Worm (Caenorhabditis elegans) whole organism, L2 larva: Measurements from ENCODE around the gene srw-89.

Source experiments
- C34F6.9 ChIP-seq: fragments of 150-350 bp; optimal IDR thresholded peaks from 2 replicates; lab custom pipeline; 2014; ENCODE audit warnings: missing biosample characterization, missing genetic modification characterization
- R02D3.7 ChIP-seq: fragments of 150-350 bp; optimal IDR thresholded peaks from 2 replicates; lab custom pipeline; 2014; ENCODE audit warnings: missing biosample characterization, missing genetic modification characterization
- Y55F3AM.14 ChIP-seq: fragments of 200-800 bp; sonication (Bioruptor generic); optimal IDR thresholded peaks from 2 replicates; lab custom pipeline; 2018; ENCODE audit warnings: mild to moderate bottlenecking, missing genetic modification characterization, missing compliant biosample characterization
- ama-1 ChIP-seq: fragments of 150-350 bp; optimal IDR thresholded peaks from 2 replicates; lab custom pipeline; 2018; ENCODE audit warnings: inconsistent platforms
- blmp-1 ChIP-seq: sonication (generic microtip); optimal IDR thresholded peaks from 2 replicates; lab custom pipeline; 2017; ENCODE audit warnings: missing genetic modification characterization, mild to moderate bottlenecking, missing compliant biosample characterization, antibody characterized with exemption, moderate library complexity; ENCODE audit not compliant: insufficient read depth
- ceh-16 ChIP-seq: fragments of 150-350 bp; optimal IDR thresholded peaks from 2 replicates; lab custom pipeline; 2014; ENCODE audit warnings: missing biosample characterization, missing genetic modification characterization
- ceh-82 ChIP-seq: fragments of 150-350 bp; optimal IDR thresholded peaks from 2 replicates; lab custom pipeline; 2014; ENCODE audit warnings: missing biosample characterization, missing genetic modification characterization
- crh-2 ChIP-seq: sonication (generic microtip); optimal IDR thresholded peaks from 2 replicates; lab custom pipeline; 2017; ENCODE audit warnings: missing biosample characterization, missing genetic modification characterization
- dmd-4 ChIP-seq: sonication (generic microtip); optimal IDR thresholded peaks from 2 replicates; lab custom pipeline; 2017; ENCODE audit warnings: missing biosample characterization, missing genetic modification characterization
- egl-27 ChIP-seq: sonication (generic microtip); optimal IDR thresholded peaks from 3 replicates; lab custom pipeline; 2017; ENCODE audit warnings: missing biosample characterization, missing genetic modification reagents, missing genetic modification characterization
- elt-1 ChIP-seq: fragments of 150-350 bp; optimal IDR thresholded peaks from 2 replicates; lab custom pipeline; 2014; ENCODE audit warnings: missing biosample characterization, missing genetic modification characterization
- elt-3 ChIP-seq: sonication (generic microtip); optimal IDR thresholded peaks from 2 replicates; lab custom pipeline; 2017; ENCODE audit warnings: missing biosample characterization, missing genetic modification characterization
- fos-1 ChIP-seq: fragments of 150-350 bp; optimal IDR thresholded peaks from 2 replicates; lab custom pipeline; 2014; ENCODE audit warnings: missing biosample characterization, missing genetic modification characterization
- gmeb-1 ChIP-seq: fragments of 150-350 bp; optimal IDR thresholded peaks from 2 replicates; lab custom pipeline; 2014; ENCODE audit warnings: missing biosample characterization, missing genetic modification characterization
- lin-11 ChIP-seq: fragments of 150-350 bp; sonication (generic microtip); optimal IDR thresholded peaks from 2 replicates; lab custom pipeline; 2014; ENCODE audit warnings: missing biosample characterization, missing genetic modification characterization, inconsistent platforms, mixed read lengths
- lin-13 ChIP-seq: fragments of 150-350 bp; optimal IDR thresholded peaks from 2 replicates; lab custom pipeline; 2014; ENCODE audit warnings: missing biosample characterization, missing genetic modification reagents, missing genetic modification characterization
- lsy-2 ChIP-seq, 2 experiments: fragments of 150-350 bp in 1 of 2; sonication (generic microtip) in 1 of 2; optimal IDR thresholded peaks; 2 replicates each; lab custom pipeline; 2014 to 2017; ENCODE audit warnings: missing biosample characterization in 2 of 2, missing genetic modification characterization in 2 of 2
- mab-5 ChIP-seq: fragments of 150-350 bp; optimal IDR thresholded peaks from 2 replicates; lab custom pipeline; 2014; ENCODE audit warnings: missing biosample characterization, missing genetic modification characterization
- mbf-1 ChIP-seq: sonication (generic microtip); optimal IDR thresholded peaks from 2 replicates; lab custom pipeline; 2017; ENCODE audit warnings: missing biosample characterization, missing genetic modification characterization
- mdl-1 ChIP-seq, 2 experiments: fragments of 150-350 bp in 1 of 2; sonication (generic microtip) in 1 of 2; optimal IDR thresholded peaks; 2 replicates each; lab custom pipeline; 2017; ENCODE audit warnings: missing biosample characterization in 2 of 2, missing genetic modification characterization in 2 of 2
- nhr-10 ChIP-seq: sonication (generic microtip); optimal IDR thresholded peaks from 2 replicates; lab custom pipeline; 2017; ENCODE audit warnings: missing biosample characterization, missing genetic modification characterization
- nhr-12 ChIP-seq: fragments of 150-350 bp; optimal IDR thresholded peaks from 2 replicates; lab custom pipeline; 2014; ENCODE audit warnings: missing biosample characterization, missing genetic modification characterization
- nhr-129 ChIP-seq: fragments of 150-350 bp; optimal IDR thresholded peaks from 2 replicates; lab custom pipeline; 2014; ENCODE audit warnings: missing biosample characterization, missing genetic modification characterization
- nhr-21 ChIP-seq: fragments of 150-350 bp; optimal IDR thresholded peaks from 2 replicates; lab custom pipeline; 2014; ENCODE audit warnings: missing biosample characterization, missing genetic modification characterization
- nhr-23 ChIP-seq: fragments of 150-350 bp; optimal IDR thresholded peaks from 2 replicates; lab custom pipeline; 2014; ENCODE audit warnings: missing biosample characterization, missing genetic modification reagents, missing genetic modification characterization
- nhr-237 ChIP-seq: fragments of 150-350 bp; optimal IDR thresholded peaks from 2 replicates; lab custom pipeline; 2014; ENCODE audit warnings: missing biosample characterization, missing genetic modification characterization
- nhr-25 ChIP-seq: fragments of 150-350 bp; sonication (generic microtip); optimal IDR thresholded peaks from 3 replicates; lab custom pipeline; 2014; ENCODE audit warnings: missing biosample characterization, missing genetic modification characterization
- nhr-6 ChIP-seq: fragments of 150-350 bp; optimal IDR thresholded peaks from 2 replicates; lab custom pipeline; 2014; ENCODE audit warnings: missing biosample characterization, missing genetic modification characterization
- nhr-77 ChIP-seq: fragments of 150-350 bp; optimal IDR thresholded peaks from 2 replicates; lab custom pipeline; 2014; ENCODE audit warnings: missing biosample characterization, missing genetic modification characterization
- peb-1 ChIP-seq: fragments of 150-350 bp; optimal IDR thresholded peaks from 2 replicates; lab custom pipeline; 2014; ENCODE audit warnings: missing biosample characterization, missing genetic modification characterization
- sem-4 ChIP-seq: fragments of 150-350 bp; optimal IDR thresholded peaks from 2 replicates; lab custom pipeline; 2014; ENCODE audit warnings: missing biosample characterization, missing genetic modification reagents, missing genetic modification characterization
- skn-1 ChIP-seq: sonication (generic microtip); optimal IDR thresholded peaks from 2 replicates; lab custom pipeline; 2017; ENCODE audit warnings: missing biosample characterization, missing genetic modification characterization
- sma-3 ChIP-seq: sonication (generic microtip); optimal IDR thresholded peaks from 2 replicates; lab custom pipeline; 2016; ENCODE audit warnings: missing genetic modification reagents, missing genetic modification characterization, missing compliant biosample characterization
- unc-39 ChIP-seq: fragments of 150-350 bp; optimal IDR thresholded peaks from 2 replicates; lab custom pipeline; 2014; ENCODE audit warnings: missing biosample characterization, missing genetic modification characterization
- unc-62 ChIP-seq: fragments of 150-350 bp; optimal IDR thresholded peaks from 2 replicates; lab custom pipeline; 2014; ENCODE audit warnings: missing biosample characterization, missing genetic modification reagents, missing genetic modification characterization
- zag-1 ChIP-seq: fragments of 150-350 bp; optimal IDR thresholded peaks from 2 replicates; lab custom pipeline; 2014; ENCODE audit warnings: missing biosample characterization, missing genetic modification characterization
- ztf-11 ChIP-seq: sonication (generic microtip); optimal IDR thresholded peaks from 2 replicates; lab custom pipeline; 2017; ENCODE audit warnings: missing biosample characterization, missing genetic modification characterization

srw-89 gene

ce11 chrV:3989070-3989469 is 27.8 kb upstream of the srw-89 start, which contains the start of gene nlp-27:
nlp-27 (plus strand) TSS chrV:3989378.
- TF ChIP-seq nhr-12 (tag; lab: Kevin White, UChicago) (no peak), crh-2 (tag; lab: Kevin White, UChicago) (no peak), dmd-4 (tag; lab: Kevin White, UChicago) (no peak), ama-1 (no peak), nhr-21 (tag; lab: Kevin White, UChicago) (peak; percentile 3), Y55F3AM.14 (no peak), fos-1 (peak; percentile 1), mdl-1 (tag; optimal IDR thresholded peaks at IDR 0.05; lab: Kevin White, UChicago) (no peak)

DNA sequence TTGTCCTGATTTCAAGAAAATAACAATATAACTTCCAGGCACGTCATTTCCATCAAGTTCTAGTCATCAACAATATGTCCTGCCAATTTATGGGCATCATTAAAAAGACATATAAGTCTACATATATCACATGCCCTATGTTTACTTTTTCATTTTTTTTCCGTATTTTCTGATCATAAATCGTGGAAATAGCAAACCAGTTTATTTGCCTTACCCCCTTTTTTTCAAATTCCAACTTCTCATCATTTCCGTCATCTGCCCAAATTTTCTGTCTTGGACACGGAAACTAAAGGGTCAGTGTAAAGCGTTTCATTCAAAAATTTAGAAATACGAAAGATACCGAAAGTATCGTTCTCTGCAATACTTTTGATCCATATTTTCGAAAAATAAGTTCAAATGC is 24.5 kb upstream of the srw-89 start:
- TF ChIP-seq nhr-10 (tag; lab: Kevin White, UChicago): no peak
- TF ChIP-seq nhr-23 (tag; lab: Kevin White, UChicago): no peak
- no peak for TF ChIP-seq lin-11
- TF ChIP-seq R02D3.7 (tag; lab: Kevin White, UChicago): no peak
- no peak for TF ChIP-seq Y55F3AM.14
- no peak for TF ChIP-seq nhr-237 (tag; lab: Kevin White, UChicago)
- no peak for TF ChIP-seq nhr-129
- no peak for TF ChIP-seq lsy-2 (tag; optimal IDR thresholded peaks at IDR 0.05; lab: Kevin White, UChicago)
- TF ChIP-seq sma-3 (GFP tag; lab: Kevin White, UChicago): no peak
- TF ChIP-seq blmp-1 (tag; lab: Kevin White, UChicago): no peak
- TF ChIP-seq lin-13 (GFP tag; lab: Kevin White, UChicago): no peak
- no peak for TF ChIP-seq ztf-11 (tag; lab: Kevin White, UChicago)
- TF ChIP-seq gmeb-1: no peak
- no peak for TF ChIP-seq nhr-77 (tag; lab: Kevin White, UChicago)
- no peak for TF ChIP-seq peb-1 (tag; lab: Kevin White, UChicago)
- no peak for TF ChIP-seq dmd-4 (tag; lab: Kevin White, UChicago)
- TF ChIP-seq mdl-1 (tag; optimal IDR thresholded peaks at IDR 0.05; lab: Kevin White, UChicago): no peak

DNA sequence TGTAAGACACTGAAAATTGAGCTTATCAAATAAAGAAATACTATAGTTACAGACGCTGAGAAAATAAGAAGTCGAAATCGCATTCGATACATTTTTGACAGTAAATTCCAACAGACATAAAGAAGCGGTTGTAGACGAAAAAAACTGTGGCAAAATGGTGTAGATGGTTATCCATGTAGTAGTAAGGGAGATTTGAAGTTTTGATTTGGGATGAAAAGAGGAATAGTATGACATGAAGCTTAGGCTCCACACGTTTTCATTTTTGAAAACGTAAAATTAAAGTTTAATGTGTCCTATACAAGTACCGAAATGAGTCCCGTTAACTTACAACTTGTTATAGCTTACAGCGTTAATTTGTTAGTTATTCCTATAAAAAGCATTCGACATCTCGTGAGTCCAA is 22.8 kb upstream of the srw-89 start, which contains the start of gene K09D9.9:
Gene K09D9.9 (minus strand): TSS at position 101 of the 400 bp plus-strand sequence.
- TF ChIP-seq mab-5 (tag; lab: Kevin White, UChicago) (no peak), sem-4 (tag; lab: Kevin White, UChicago) (no peak), R02D3.7 (tag; lab: Kevin White, UChicago) (no peak), mdl-1 (tag; optimal IDR thresholded peaks at IDR 0.05; lab: Kevin White, UChicago) (no peak), elt-3 (no peak), ama-1 (no peak), nhr-6 (tag; lab: Kevin White, UChicago) (no peak), zag-1 (tag; lab: Kevin White, UChicago) (no peak), nhr-77 (tag; lab: Kevin White, UChicago) (no peak), unc-39 (tag; lab: Kevin White, UChicago) (no peak), ceh-82 (tag; lab: Kevin White, UChicago) (no peak), nhr-129 (no peak)

- no peak for TF ChIP-seq lsy-2 (tag; optimal IDR thresholded peaks at IDR 0.05; lab: Kevin White, UChicago)
- no peak for TF ChIP-seq unc-62 (GFP tag; lab: Kevin White, UChicago)
These were observed 21.0 kb upstream of the srw-89 start, which contains the start of gene srx-62 for ce11 chrV:3995838-3996237. srx-62 (minus strand) TSS chrV:3995938.

DNA sequence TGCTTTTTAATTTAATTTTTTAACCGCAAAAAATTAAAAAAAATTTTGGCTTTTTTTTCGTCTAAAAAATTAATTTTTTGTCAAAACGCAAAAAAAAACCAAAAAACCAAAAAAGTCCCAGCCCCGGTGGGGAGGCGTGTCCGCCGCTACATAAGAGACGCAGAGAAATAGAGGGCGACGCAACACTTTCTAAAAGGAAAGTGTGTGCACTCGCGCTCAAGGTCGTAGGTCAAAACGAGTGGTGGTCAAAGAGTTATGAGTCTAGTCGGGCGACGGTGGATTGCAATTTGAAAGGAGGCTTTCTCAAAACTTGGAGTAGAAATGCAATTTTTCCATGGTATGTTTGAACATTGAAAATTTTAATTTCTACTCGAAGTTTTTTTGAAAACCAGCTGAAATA is 12.3 kb upstream of the srw-89 start:
- TF ChIP-seq elt-1 (tag; lab: Kevin White, UChicago): no peak
- no peak for TF ChIP-seq nhr-129
- TF ChIP-seq nhr-25 (tag; lab: Kevin White, UChicago): no peak
- TF ChIP-seq sma-3 (GFP tag; lab: Kevin White, UChicago): no peak
- TF ChIP-seq nhr-23 (tag; lab: Kevin White, UChicago): no peak
- no peak for TF ChIP-seq ceh-16 (tag; lab: Kevin White, UChicago)
- no peak for TF ChIP-seq nhr-21 (tag; lab: Kevin White, UChicago)
- no peak for TF ChIP-seq egl-27 (tag; lab: Kevin White, UChicago)
- no peak for TF ChIP-seq dmd-4 (tag; lab: Kevin White, UChicago)
- no peak for TF ChIP-seq mbf-1 (tag; lab: Kevin White, UChicago)
- no peak for TF ChIP-seq skn-1 (tag; lab: Kevin White, UChicago)
- no peak for TF ChIP-seq R02D3.7 (tag; lab: Kevin White, UChicago)
- TF ChIP-seq C34F6.9 (tag; lab: Kevin White, UChicago): no peak
- TF ChIP-seq peb-1 (tag; lab: Kevin White, UChicago): no peak
- no peak for TF ChIP-seq nhr-237 (tag; lab: Kevin White, UChicago)
- TF ChIP-seq, all 48 proteins: peak for 0
